Fruit fly (Drosophila melanogaster) whole organism, embryonic: ENCODE data around the gene Pi3K21B.

Experiments
- Adf1 ChIP-seq: fragments of 200-800 bp; sonication (Bioruptor generic); IDR thresholded peaks from 2 replicates; pipeline ENCODE4 v1.3.6; 2022; ENCODE audit warnings: missing biosample characterization, missing genetic modification characterization
- Atf-2 ChIP-seq: fragments of 200-800 bp; sonication (Bioruptor generic); optimal IDR thresholded peaks from 2 replicates; lab custom pipeline; 2016; ENCODE audit warnings: missing biosample characterization, missing genetic modification characterization
- B-H2 ChIP-seq: fragments of 200-800 bp; sonication (Bioruptor generic); optimal IDR thresholded peaks from 2 replicates; lab custom pipeline; 2018; ENCODE audit warnings: missing biosample characterization, mild to moderate bottlenecking, missing genetic modification characterization
- Blimp-1 ChIP-seq: fragments of 200-800 bp; sonication (Bioruptor generic); optimal IDR thresholded peaks from 3 replicates; lab custom pipeline; 2018; ENCODE audit warnings: missing biosample characterization, missing genetic modification characterization, mild to moderate bottlenecking, moderate library complexity, missing genetic modification reagents
- C15 ChIP-seq: fragments of 200-800 bp; sonication (Bioruptor generic); IDR thresholded peaks from 3 replicates; pipeline ENCODE4 v1.3.6; 2022; ENCODE audit warnings: missing biosample characterization, missing genetic modification characterization
- CG10147 ChIP-seq: fragments of 200-800 bp; sonication (Bioruptor generic); optimal IDR thresholded peaks from 2 replicates; lab custom pipeline; 2019; ENCODE audit warnings: missing biosample characterization, mild to moderate bottlenecking, missing genetic modification characterization, moderate library complexity
- CG10321 ChIP-seq: fragments of 200-800 bp; sonication (Bioruptor generic); IDR thresholded peaks from 2 replicates; pipeline ENCODE4 v1.3.6; 2022; ENCODE audit warnings: missing biosample characterization, missing genetic modification characterization
- CG12769 ChIP-seq: fragments of 200-800 bp; sonication (Bioruptor generic); optimal IDR thresholded peaks from 2 replicates; lab custom pipeline; 2019; ENCODE audit warnings: missing biosample characterization, mild to moderate bottlenecking, missing genetic modification characterization, moderate library complexity
- CG13123 ChIP-seq: fragments of 200-800 bp; sonication (Bioruptor generic); optimal IDR thresholded peaks from 2 replicates; lab custom pipeline; 2016; ENCODE audit warnings: missing biosample characterization, missing genetic modification characterization
- CG13775 ChIP-seq: fragments of 200-800 bp; sonication (Bioruptor generic); optimal IDR thresholded peaks from 3 replicates; lab custom pipeline; 2017; ENCODE audit warnings: missing biosample characterization, mild to moderate bottlenecking, missing genetic modification characterization
- CG15601 ChIP-seq: fragments of 200-800 bp; sonication (Bioruptor generic); optimal IDR thresholded peaks from 3 replicates; lab custom pipeline; 2019; ENCODE audit warnings: missing biosample characterization, mild to moderate bottlenecking, missing genetic modification characterization, moderate library complexity
- CG16863 ChIP-seq: fragments of 200-800 bp; sonication (Bioruptor generic); optimal IDR thresholded peaks from 3 replicates; lab custom pipeline; 2016; ENCODE audit warnings: missing biosample characterization, missing genetic modification characterization
- CG17361 ChIP-seq: fragments of 200-800 bp; sonication (Bioruptor generic); IDR thresholded peaks from 3 replicates; pipeline ENCODE4 v1.3.6; 2022; ENCODE audit warnings: missing biosample characterization, missing genetic modification characterization
- CG31224 ChIP-seq: fragments of 200-800 bp; sonication (Bioruptor generic); IDR thresholded peaks from 2 replicates; pipeline ENCODE4 v1.3.6; 2022; ENCODE audit warnings: missing biosample characterization, missing genetic modification characterization
- CG34376 ChIP-seq: fragments of 200-800 bp; sonication (Bioruptor generic); optimal IDR thresholded peaks from 2 replicates; lab custom pipeline; 2018; ENCODE audit warnings: missing biosample characterization, mild to moderate bottlenecking, missing genetic modification characterization
- CG42726 ChIP-seq: fragments of 200-800 bp; sonication (Bioruptor generic); IDR thresholded peaks from 2 replicates; pipeline ENCODE4 v1.3.6; 2022; ENCODE audit warnings: missing biosample characterization, missing genetic modification characterization; ENCODE audit not compliant: partially characterized antibody
- CG4328 ChIP-seq: fragments of 200-800 bp; sonication (Bioruptor generic); optimal IDR thresholded peaks from 3 replicates; lab custom pipeline; 2017; ENCODE audit warnings: missing biosample characterization, missing genetic modification reagents, missing genetic modification characterization
- CG4707 ChIP-seq: fragments of 200-800 bp; sonication (Bioruptor generic); optimal IDR thresholded peaks from 2 replicates; lab custom pipeline; 2018; ENCODE audit warnings: missing biosample characterization, mild to moderate bottlenecking, missing genetic modification characterization, moderate library complexity
- CG6854 ChIP-seq: fragments of 200-800 bp; sonication (Bioruptor generic); optimal IDR thresholded peaks from 3 replicates; lab custom pipeline; 2017; ENCODE audit warnings: missing biosample characterization, mild to moderate bottlenecking, missing genetic modification characterization
- CG8478 ChIP-seq: fragments of >200 bp; optimal IDR thresholded peaks from 2 replicates; lab custom pipeline; 2018
- Camta ChIP-seq: fragments of 200-800 bp; sonication (Bioruptor generic); optimal IDR thresholded peaks from 2 replicates; lab custom pipeline; 2016; ENCODE audit warnings: missing biosample characterization, missing genetic modification characterization
- D ChIP-seq, 2 experiments: fragments of 200-800 bp in 1 of 2; fragments of >200 bp in 1 of 2; sonication (Bioruptor generic) in 1 of 2; optimal IDR thresholded peaks; 2 replicates in 1 of 2; 3 replicates in 1 of 2; lab custom pipeline; 2017; ENCODE audit warnings: mild to moderate bottlenecking in 1 of 2, missing biosample characterization in 1 of 2, missing genetic modification characterization in 1 of 2, missing genetic modification reagents in 1 of 2
- D19A ChIP-seq: fragments of 200-800 bp; optimal IDR thresholded peaks from 3 replicates; lab custom pipeline; 2019; ENCODE audit warnings: missing biosample characterization, mild to moderate bottlenecking, missing genetic modification characterization, moderate library complexity
- HLH4C ChIP-seq: fragments of 200-800 bp; sonication (Bioruptor generic); IDR thresholded peaks from 3 replicates; pipeline ENCODE4 v1.3.6; 2022; ENCODE audit warnings: missing biosample characterization, missing genetic modification characterization; ENCODE audit not compliant: partially characterized antibody
- HLH54F ChIP-seq: fragments of 200-800 bp; sonication (Bioruptor generic); optimal IDR thresholded peaks from 3 replicates; lab custom pipeline; 2016; ENCODE audit warnings: missing biosample characterization, missing genetic modification characterization
- Hr39 ChIP-seq: fragments of >200 bp; optimal IDR thresholded peaks from 2 replicates; lab custom pipeline; 2017
- Med ChIP-seq: fragments of 200-800 bp; sonication (Bioruptor generic); peaks from one replicate; lab custom pipeline; 2016; ENCODE audit warnings: missing biosample characterization, missing genetic modification characterization, mild to moderate bottlenecking, inconsistent platforms, moderate library complexity
- Nf-YC ChIP-seq: fragments of 200-800 bp; optimal IDR thresholded peaks from 3 replicates; lab custom pipeline; 2019; ENCODE audit warnings: missing biosample characterization, mild to moderate bottlenecking, missing genetic modification characterization, moderate library complexity
- NfI ChIP-seq: fragments of 200-800 bp; sonication (Bioruptor generic); optimal IDR thresholded peaks from 3 replicates; lab custom pipeline; 2018; ENCODE audit warnings: missing biosample characterization, mild to moderate bottlenecking, missing genetic modification characterization, moderate library complexity
- Oli ChIP-seq: fragments of 200-800 bp; sonication (Bioruptor generic); optimal IDR thresholded peaks from 2 replicates; lab custom pipeline; 2018; ENCODE audit warnings: missing biosample characterization, mild to moderate bottlenecking, missing genetic modification characterization, moderate library complexity
- Pdp1 ChIP-seq, 2 experiments: fragments of 200-800 bp; sonication (Bioruptor generic); optimal IDR thresholded peaks; 3 replicates each; lab custom pipeline; 2016; ENCODE audit warnings: missing biosample characterization in 2 of 2, missing genetic modification characterization in 2 of 2, mild to moderate bottlenecking in 1 of 2, moderate library complexity in 1 of 2
- Ptx1 ChIP-seq: fragments of 200-800 bp; sonication (Bioruptor generic); IDR thresholded peaks from 2 replicates; pipeline ENCODE4 v1.3.6; 2022; ENCODE audit warnings: missing biosample characterization, missing genetic modification characterization
- Rfx ChIP-seq: fragments of 200-800 bp; sonication (Bioruptor generic); IDR thresholded peaks from 2 replicates; pipeline ENCODE4 v1.3.6; 2022; ENCODE audit warnings: missing biosample characterization, missing genetic modification characterization
- Rx ChIP-seq: fragments of 200-800 bp; sonication (Bioruptor generic); IDR thresholded peaks from 2 replicates; pipeline ENCODE4 v1.3.6; 2022; ENCODE audit warnings: missing biosample characterization, missing genetic modification characterization
- caup ChIP-seq: fragments of 200-800 bp; sonication (Bioruptor generic); optimal IDR thresholded peaks from 3 replicates; lab custom pipeline; 2017; ENCODE audit warnings: missing biosample characterization, mild to moderate bottlenecking, missing genetic modification characterization, moderate library complexity; ENCODE audit not compliant: severe bottlenecking
- chm ChIP-seq: fragments of 200-800 bp; sonication (Bioruptor generic); IDR thresholded peaks from 2 replicates; pipeline ENCODE4 v1.3.6; 2022; ENCODE audit warnings: missing biosample characterization, missing genetic modification characterization
- dan ChIP-seq: fragments of 200-800 bp; sonication (Bioruptor generic); IDR thresholded peaks from 2 replicates; pipeline ENCODE4 v1.3.6; 2022; ENCODE audit warnings: missing biosample characterization, missing genetic modification characterization
- fru ChIP-seq: fragments of >200 bp; optimal IDR thresholded peaks from 2 replicates; lab custom pipeline; 2017
- ftz-f1 ChIP-seq: fragments of 200-800 bp; sonication (Bioruptor generic); optimal IDR thresholded peaks from 2 replicates; lab custom pipeline; 2016; ENCODE audit warnings: missing biosample characterization, missing genetic modification characterization
- kah ChIP-seq: fragments of 200-800 bp; sonication (Bioruptor generic); optimal IDR thresholded peaks from 2 replicates; lab custom pipeline; 2018; ENCODE audit warnings: missing biosample characterization, mild to moderate bottlenecking, missing genetic modification characterization
- kni ChIP-seq: fragments of 200-800 bp; sonication (Bioruptor generic); optimal IDR thresholded peaks from 3 replicates; lab custom pipeline; 2017; ENCODE audit warnings: mild to moderate bottlenecking, missing biosample characterization, missing genetic modification reagents, missing genetic modification characterization
- luna ChIP-seq: fragments of 200-800 bp; sonication (Bioruptor generic); optimal IDR thresholded peaks from 2 replicates; lab custom pipeline; 2016; ENCODE audit warnings: missing biosample characterization, missing genetic modification characterization
- nom ChIP-seq: fragments of 200-800 bp; sonication (Bioruptor generic); optimal IDR thresholded peaks from 2 replicates; lab custom pipeline; 2017; ENCODE audit warnings: missing biosample characterization, missing genetic modification characterization, mild to moderate bottlenecking, moderate library complexity, missing genetic modification reagents
- pho ChIP-seq: fragments of 200-800 bp; sonication (Bioruptor generic); optimal IDR thresholded peaks from 2 replicates; lab custom pipeline; 2016; ENCODE audit warnings: missing biosample characterization, missing genetic modification characterization
- pros ChIP-seq: fragments of 200-800 bp; sonication (Bioruptor generic); optimal IDR thresholded peaks from 3 replicates; lab custom pipeline; 2019; ENCODE audit warnings: missing biosample characterization, mild to moderate bottlenecking, missing genetic modification characterization, moderate library complexity
- rib ChIP-seq: fragments of 200-800 bp; sonication (Bioruptor generic); IDR thresholded peaks from 2 replicates; pipeline ENCODE4 v1.3.6; 2022; ENCODE audit warnings: missing biosample characterization, missing genetic modification characterization
- slbo ChIP-seq: fragments of 200-800 bp; sonication (Bioruptor generic); IDR thresholded peaks from 2 replicates; pipeline ENCODE4 v1.3.6; 2022; ENCODE audit warnings: missing biosample characterization, missing genetic modification characterization
- slou ChIP-seq: fragments of 200-800 bp; sonication (Bioruptor generic); optimal IDR thresholded peaks from 3 replicates; lab custom pipeline; 2016; ENCODE audit warnings: missing biosample characterization, missing genetic modification characterization
- tio ChIP-seq: fragments of 200-800 bp; sonication (Bioruptor generic); optimal IDR thresholded peaks from 2 replicates; lab custom pipeline; 2017; ENCODE audit warnings: missing biosample characterization, missing genetic modification characterization, inconsistent platforms

Pi3K21B gene

dm6 chr2L:298285-298644, 585 bp downstream of the Pi3K21B start (continued):
- no peak for TF ChIP-seq luna (GFP tag; lab: Kevin White, UChicago)
- no peak for TF ChIP-seq HLH54F (GFP tag; lab: Kevin White, UChicago)
- TF ChIP-seq CG6854 = no peak
- no peak for TF ChIP-seq HLH4C (GFP tag; lab: Robert Waterston, UW)
- no peak for TF ChIP-seq kah (GFP tag; lab: Kevin White, UChicago)
- TF ChIP-seq CG13775 (GFP tag; lab: Kevin White, UChicago) = no peak
- TF ChIP-seq D19A (tag; lab: Kevin White, UChicago) = no peak
- no peak for TF ChIP-seq CG16863 (GFP tag; lab: Kevin White, UChicago)
- no peak for TF ChIP-seq B-H2 (GFP tag; lab: Kevin White, UChicago)
- no peak for TF ChIP-seq CG4328
- peak; percentile 50 for TF ChIP-seq CG12769 (tag; lab: Kevin White, UChicago)
- no peak for TF ChIP-seq pros (GFP tag; lab: Kevin White, UChicago)
- no peak for TF ChIP-seq Oli (tag; lab: Kevin White, UChicago)
- TF ChIP-seq Hr39 (lab: Kevin White, UChicago) = no peak
- TF ChIP-seq CG15601 (tag; lab: Kevin White, UChicago) = no peak
- no peak for TF ChIP-seq slbo (GFP tag; lab: Robert Waterston, UW)
- no peak for TF ChIP-seq fru (lab: Kevin White, UChicago)
- TF ChIP-seq Adf1 (GFP tag; lab: Robert Waterston, UW) = no peak; the same call in 1 of the 2 replicates
- TF ChIP-seq Blimp-1 (GFP tag; lab: Kevin White, UChicago) = no peak
- peak; percentile 9 for TF ChIP-seq CG10147 (GFP tag; lab: Kevin White, UChicago)
- TF ChIP-seq rib (GFP tag; lab: Robert Waterston, UW) = peak; percentile 18; the same call in 1 of the 2 replicates
- no peak for TF ChIP-seq kni (GFP tag; lab: Kevin White, UChicago)
- TF ChIP-seq CG34376 (GFP tag; lab: Kevin White, UChicago) = no peak
- TF ChIP-seq CG10321 (GFP tag; lab: Robert Waterston, UW) = no peak
- TF ChIP-seq Atf-2 (GFP tag; lab: Kevin White, UChicago) = no peak
- TF ChIP-seq Ptx1 (GFP tag; lab: Robert Waterston, UW) = no peak
- peak; percentile 31 for TF ChIP-seq ftz-f1 (GFP tag; lab: Kevin White, UChicago)
- TF ChIP-seq Rfx = peak; percentile 39; the same call in 1 of the 2 replicates
- 0 out of 2 replicates have a peak, but pooled peaks have one; percentile 37 for TF ChIP-seq chm (GFP tag; lab: Robert Waterston, UW)

- no peak for TF ChIP-seq CG4707
- TF ChIP-seq Med (GFP tag; lab: Kevin White, UChicago) = peak; percentile 52
- no peak for TF ChIP-seq dan (GFP tag; lab: Robert Waterston, UW)
- TF ChIP-seq C15 (GFP tag; lab: Robert Waterston, UW) = no peak
- no peak for TF ChIP-seq CG13123 (GFP tag; lab: Kevin White, UChicago)
- no peak for TF ChIP-seq pho (GFP tag; lab: Kevin White, UChicago)
- no peak for TF ChIP-seq kah (GFP tag; lab: Kevin White, UChicago)
- TF ChIP-seq Camta (GFP tag; lab: Kevin White, UChicago) = no peak
These were observed 1.4 kb downstream of the Pi3K21B start for dm6 chr2L:299038-299437.

dm6 chr2L:300006-300405, 2.3 kb downstream of the Pi3K21B start:
- TF ChIP-seq tio (GFP tag; lab: Kevin White, UChicago) (no peak), CG8478 (no peak), slou (no peak), Pdp1 (GFP tag; optimal IDR thresholded peaks at IDR 0.05; lab: Kevin White, UChicago) (peak in 1 of 2 experiments; percentile 20), CG42726 (GFP tag; lab: Robert Waterston, UW) (no peak), caup (GFP tag; lab: Kevin White, UChicago) (no peak), NfI (GFP tag; lab: Kevin White, UChicago) (no peak), CG4707 (no peak), D (optimal IDR thresholded peaks at IDR 0.05; lab: Kevin White, UChicago) (no peak), D (GFP tag; optimal IDR thresholded peaks at IDR 0.05; lab: Kevin White, UChicago) (no peak), CG31224 (GFP tag; lab: Robert Waterston, UW) (no peak), nom (GFP tag; lab: Kevin White, UChicago) (no peak), Rx (GFP tag; lab: Robert Waterston, UW) (no peak), Nf-YC (tag; lab: Kevin White, UChicago) (no peak), Med (GFP tag; lab: Kevin White, UChicago) (peak; percentile 60), CG34376 (GFP tag; lab: Kevin White, UChicago) (no peak), CG17361 (no peak)
